Worm (Caenorhabditis elegans) whole organism, L4/young adult: Measurements from ENCODE around the gene gpa-6.
A peak's percentile ranks its signal among the peaks of the same experiment; 100 is the strongest.

ENCODE experiments used
- W03F9.2 ChIP-seq: fragments of 150-350 bp; optimal IDR thresholded peaks from 2 replicates; lab custom pipeline; 2014; ENCODE audit warnings: missing biosample characterization, missing genetic modification characterization
- dao-5 ChIP-seq: sonication (generic microtip); optimal IDR thresholded peaks from 2 replicates; lab custom pipeline; 2016; ENCODE audit warnings: missing genotype, missing genetic modification characterization, moderate library complexity, missing compliant biosample characterization
- him-1 ChIP-seq: sonication (generic microtip); optimal IDR thresholded peaks from 2 replicates; lab custom pipeline; 2016; ENCODE audit warnings: missing genotype, missing genetic modification reagents, missing genetic modification characterization, missing compliant biosample characterization

Gene gpa-6

DNA sequence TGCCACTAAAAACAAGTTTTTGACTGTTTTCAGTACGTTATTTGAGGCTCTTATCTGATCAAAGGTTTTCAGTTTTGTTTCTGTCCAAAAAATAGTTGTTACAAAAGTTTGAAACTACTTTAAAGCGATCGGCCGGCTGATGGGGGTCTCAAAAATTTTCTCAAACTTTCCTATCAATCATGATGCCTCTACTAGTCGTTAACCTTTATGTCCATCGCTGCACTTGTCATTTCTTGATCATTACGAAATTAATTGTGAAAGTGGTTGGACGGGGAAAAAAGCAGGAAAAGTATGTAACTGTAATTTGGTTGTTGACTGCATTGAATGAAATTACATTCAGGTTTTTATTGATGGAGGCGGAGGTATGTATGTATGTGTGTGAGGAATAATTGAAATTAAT is 31.1 kb upstream of the gpa-6 start:
- TF ChIP-seq him-1 (tag; lab: Kevin White, UChicago): no peak
- no peak for TF ChIP-seq W03F9.2
- no peak for TF ChIP-seq dao-5

DNA sequence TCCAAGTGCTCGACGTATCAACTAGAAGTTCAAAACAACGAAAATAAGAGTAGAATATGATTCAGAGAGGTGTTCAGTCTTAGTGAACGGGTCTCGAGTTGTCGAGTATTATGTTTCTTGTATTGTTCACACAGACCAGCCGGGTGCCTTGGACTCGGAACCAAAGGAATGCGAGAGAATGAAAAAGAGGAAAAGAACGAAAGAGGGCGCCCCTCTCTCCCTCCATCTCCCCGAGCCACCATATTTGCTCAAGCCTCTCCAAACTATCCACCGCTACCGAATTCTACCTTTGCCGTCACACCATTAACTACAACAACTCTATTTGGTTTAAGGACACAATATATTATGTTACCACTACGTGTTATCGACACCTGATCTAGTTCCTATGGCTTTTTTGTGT is 29.2 kb upstream of the gpa-6 start:
- TF ChIP-seq W03F9.2 (no peak), him-1 (tag; lab: Kevin White, UChicago) (no peak), dao-5 (no peak)

DNA sequence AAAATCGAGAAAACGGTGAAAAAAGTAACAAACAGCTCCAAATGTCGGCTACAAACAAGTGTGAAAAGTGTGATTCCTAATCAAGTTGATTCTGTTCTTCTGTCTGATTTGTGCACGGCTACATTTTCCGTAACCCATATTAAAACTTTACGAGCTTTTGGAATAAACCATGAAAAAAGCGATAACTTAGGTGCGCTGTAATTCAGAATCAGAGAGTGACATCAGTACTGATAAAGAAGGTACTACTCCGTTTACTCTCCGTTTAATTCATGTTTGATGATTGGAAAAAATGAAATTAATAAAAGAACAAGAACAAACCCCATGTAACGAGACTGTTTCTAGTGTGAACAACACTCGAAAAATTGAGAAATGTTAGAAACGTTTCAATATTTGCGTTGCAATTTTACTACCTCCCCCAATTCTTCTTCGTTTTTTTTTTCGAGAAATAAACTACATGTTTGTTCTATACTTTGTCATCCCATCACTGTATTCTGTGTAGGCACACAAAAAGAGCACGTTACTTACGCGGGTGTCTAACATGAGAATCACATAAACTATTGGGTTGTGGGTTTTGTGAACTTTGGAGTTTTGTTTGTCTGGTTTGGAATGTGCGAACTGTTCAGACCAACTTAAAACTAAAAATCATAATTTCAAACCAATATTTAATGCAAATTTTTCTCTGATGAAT is 28.5 kb upstream of the gpa-6 start:
- no peak for TF ChIP-seq W03F9.2
- TF ChIP-seq dao-5: no peak
- no peak for TF ChIP-seq him-1 (tag; lab: Kevin White, UChicago)

DNA sequence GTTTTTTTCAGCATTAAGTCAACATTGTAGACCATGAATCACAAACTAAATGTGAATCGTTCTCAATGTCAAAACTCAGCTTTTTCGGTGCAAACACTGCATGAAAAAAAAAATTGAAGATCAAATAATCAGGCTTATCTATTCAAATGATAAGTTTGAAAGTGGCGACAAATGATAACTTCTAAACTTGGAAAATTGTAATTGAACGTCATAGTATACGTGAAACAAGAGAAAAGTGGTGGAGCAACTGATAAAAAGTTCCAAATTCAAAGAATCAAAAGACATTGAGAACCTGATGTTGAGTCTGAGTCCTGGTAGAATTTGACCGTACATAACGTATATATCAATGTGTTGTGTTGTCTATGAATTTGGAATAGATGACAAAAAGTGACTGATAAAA is 27.8 kb upstream of the gpa-6 start:
- no peak for TF ChIP-seq W03F9.2
- TF ChIP-seq him-1 (tag; lab: Kevin White, UChicago): no peak
- TF ChIP-seq dao-5: no peak

DNA sequence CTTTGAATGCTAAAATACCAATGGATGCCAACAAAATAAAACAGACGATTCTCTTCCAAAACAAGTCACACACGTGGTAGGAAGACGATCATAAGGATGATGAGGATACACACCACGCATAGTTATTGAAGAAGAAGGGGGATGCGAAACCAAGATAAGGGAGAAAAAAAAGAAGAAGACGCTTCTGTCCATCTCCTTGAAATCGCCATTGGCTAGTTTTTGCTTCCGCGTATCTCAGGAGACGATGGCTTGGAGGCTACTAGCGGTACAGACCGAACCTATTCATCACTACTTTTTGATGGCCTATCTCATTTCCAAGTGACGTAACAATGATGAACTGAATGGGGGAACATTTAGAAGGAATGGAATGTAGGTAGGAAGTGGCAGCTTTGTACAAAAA is 26.7 kb upstream of the gpa-6 start:
- no peak for TF ChIP-seq dao-5
- no peak for TF ChIP-seq W03F9.2
- no peak for TF ChIP-seq him-1 (tag; lab: Kevin White, UChicago)

DNA sequence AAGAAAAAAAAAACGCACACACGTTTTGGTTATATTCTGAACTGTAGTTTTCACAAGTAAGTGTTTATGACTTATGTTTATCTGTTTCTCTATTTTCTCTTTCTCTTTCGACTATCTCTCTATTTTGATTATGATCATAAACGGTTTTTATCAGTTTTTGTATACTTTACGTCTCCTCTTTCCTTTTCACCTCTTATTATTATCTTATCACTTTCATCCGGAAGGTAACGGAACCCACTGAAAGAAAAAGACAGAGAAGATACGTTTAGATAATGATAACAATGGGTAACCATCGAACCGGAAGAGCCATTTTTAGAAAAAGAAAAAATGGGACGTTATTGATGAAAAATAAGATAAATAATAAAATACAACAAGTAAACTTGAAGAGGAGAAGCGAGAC is 25.3 kb upstream of the gpa-6 start:
- no peak for TF ChIP-seq him-1 (tag; lab: Kevin White, UChicago)
- no peak for TF ChIP-seq W03F9.2
- no peak for TF ChIP-seq dao-5

DNA sequence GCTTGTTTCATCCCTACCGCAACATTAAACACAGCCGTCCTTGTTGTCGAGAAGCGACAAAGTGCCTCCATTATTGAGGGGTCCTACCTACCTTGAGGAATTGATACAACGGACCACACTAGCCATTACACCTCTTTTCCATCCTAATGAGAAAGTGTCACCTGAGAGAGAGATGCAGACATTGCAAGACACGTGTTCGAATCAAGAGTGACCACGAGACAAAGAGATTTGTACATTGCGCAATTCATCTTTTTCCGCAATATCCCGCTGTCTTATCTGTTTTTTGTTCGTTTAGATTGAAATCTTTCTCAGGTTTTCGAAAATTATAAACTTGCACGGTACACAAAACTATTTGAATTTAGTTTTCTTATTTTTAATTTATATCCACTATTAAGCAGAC is 21.9 kb upstream of the gpa-6 start:
- TF ChIP-seq dao-5 (no peak), W03F9.2 (no peak), him-1 (tag; lab: Kevin White, UChicago) (no peak)

DNA sequence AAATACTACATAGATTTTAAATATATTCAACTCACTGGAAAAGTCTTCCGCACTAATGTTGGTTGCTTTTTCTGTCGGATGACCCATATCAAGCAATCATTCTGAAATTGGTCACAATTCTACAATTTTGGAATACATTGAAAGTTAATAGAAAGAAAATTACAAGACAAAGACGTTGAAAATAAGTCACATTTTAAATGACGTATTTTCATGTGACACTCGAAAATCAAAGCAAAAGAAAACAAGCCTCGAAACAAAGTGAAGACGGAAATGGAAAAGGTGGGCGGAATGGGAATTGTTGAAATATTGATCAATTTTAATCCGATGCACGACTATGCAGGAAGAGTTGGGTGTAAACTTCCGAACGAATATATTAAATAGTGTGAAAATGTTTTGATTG is 21.0 kb upstream of the gpa-6 start, which contains the start of gene mob-2:
TSS of gene mob-2 (minus strand) at position 101 of the 400 bp plus-strand sequence.
- TF ChIP-seq dao-5: no peak
- no peak for TF ChIP-seq him-1 (tag; lab: Kevin White, UChicago)
- no peak for TF ChIP-seq W03F9.2

DNA sequence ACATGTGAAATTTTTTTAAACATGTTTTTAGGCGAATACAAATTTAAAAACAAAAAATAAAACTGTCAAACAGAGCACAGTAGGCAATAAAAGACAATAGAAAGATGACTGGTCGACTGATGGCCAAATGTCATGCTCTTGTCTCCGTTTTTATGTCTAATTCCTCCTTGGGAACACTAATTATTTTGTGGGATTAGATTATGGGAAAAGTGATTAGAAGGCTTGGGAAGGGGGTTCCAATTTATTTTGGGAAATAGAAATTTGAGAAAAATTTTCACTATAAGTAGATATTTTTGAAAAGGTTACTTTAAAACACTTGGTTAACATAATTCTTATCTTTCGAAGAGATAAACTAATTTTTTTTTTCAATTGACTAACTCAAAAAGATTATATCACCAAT is 20.2 kb upstream of the gpa-6 start:
- no peak for TF ChIP-seq W03F9.2
- TF ChIP-seq him-1 (tag; lab: Kevin White, UChicago): no peak
- TF ChIP-seq dao-5: no peak

DNA sequence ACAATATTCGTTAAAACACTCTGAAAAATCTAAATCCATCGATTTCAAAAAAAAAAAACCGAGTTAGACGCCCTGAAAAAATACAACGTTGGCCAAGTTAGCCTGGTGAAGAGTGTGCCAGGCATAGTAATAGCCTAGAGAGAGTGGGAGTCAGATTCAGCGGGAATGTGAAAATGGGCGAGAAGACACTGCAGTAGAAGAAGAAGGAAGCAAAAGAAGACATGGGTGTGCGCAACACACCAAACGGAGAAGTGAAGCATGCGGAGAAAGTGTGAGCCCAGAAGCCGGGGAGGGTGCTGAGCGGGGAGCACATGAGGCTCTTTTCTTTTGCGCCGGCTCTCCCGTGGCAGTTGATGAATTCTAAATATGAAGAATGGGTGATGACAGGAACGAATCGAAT is 19.8 kb upstream of the gpa-6 start:
- peak; percentile 65 for TF ChIP-seq him-1 (tag; lab: Kevin White, UChicago)
- TF ChIP-seq W03F9.2: no peak
- TF ChIP-seq dao-5: no peak

DNA sequence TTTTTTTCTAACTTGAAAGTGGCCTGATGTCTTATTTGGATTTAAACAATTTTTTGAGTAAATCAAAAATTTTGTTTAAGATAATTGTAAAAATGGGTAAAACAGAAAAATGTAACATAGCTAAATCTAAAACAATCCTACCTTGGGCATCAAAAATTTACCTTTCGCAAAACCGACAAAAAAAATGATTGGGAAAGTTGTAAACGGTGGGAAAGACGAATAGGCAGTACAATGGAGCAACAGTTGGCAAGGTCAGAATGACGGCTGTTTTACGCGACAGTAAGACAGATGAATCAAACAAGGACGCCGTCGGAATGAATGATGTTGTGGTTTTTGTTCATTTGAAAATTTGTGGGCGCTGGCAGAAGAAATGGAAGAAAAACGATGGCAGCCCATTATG is 16.6 kb upstream of the gpa-6 start:
- no peak for TF ChIP-seq him-1 (tag; lab: Kevin White, UChicago)
- no peak for TF ChIP-seq W03F9.2
- no peak for TF ChIP-seq dao-5

DNA sequence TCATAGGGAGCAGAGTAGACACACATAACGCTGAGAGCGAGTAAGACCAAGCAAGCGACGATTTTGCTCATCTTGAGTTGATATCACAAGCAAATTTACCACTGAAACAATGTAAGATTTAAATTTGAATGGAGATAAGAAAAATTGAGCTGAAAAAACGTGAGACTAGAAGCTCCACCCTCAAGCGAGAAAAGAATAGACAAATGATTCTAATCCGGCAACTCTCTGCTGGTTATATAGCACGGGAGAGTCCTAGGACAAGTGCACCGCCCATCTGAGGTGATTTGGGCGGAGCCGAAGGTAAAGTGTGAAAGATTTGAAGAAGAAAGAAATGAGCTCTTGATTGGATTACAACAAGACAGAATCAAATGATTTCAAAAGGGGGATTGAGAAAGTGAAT is 12.7 kb upstream of the gpa-6 start, which contains the start of gene nlp-3:
TSS of gene nlp-3 (minus strand) at position 101 of the 400 bp plus-strand sequence.
- TF ChIP-seq dao-5 (no peak), W03F9.2 (no peak), him-1 (tag; lab: Kevin White, UChicago) (no peak)

DNA sequence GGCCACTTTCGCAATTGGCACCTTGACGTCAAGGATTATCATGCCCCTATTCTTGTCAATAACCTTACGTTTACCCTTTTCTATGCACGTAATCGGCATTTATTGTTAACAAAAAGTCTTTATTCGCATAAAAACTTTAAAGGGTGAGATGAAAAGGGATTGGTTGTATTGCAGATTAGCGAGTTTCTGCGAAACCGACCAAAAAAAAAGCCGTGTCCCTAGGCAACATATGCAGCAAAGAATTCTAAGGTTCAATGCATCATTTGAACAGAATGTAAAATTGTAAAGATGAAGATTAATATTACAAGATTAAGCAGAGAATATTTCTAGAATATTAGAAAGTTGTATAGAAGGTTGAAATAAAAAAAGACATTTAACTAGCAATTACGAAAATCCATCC is 9.0 kb upstream of the gpa-6 start:
- TF ChIP-seq him-1 (tag; lab: Kevin White, UChicago) (no peak), dao-5 (no peak), W03F9.2 (no peak)

DNA sequence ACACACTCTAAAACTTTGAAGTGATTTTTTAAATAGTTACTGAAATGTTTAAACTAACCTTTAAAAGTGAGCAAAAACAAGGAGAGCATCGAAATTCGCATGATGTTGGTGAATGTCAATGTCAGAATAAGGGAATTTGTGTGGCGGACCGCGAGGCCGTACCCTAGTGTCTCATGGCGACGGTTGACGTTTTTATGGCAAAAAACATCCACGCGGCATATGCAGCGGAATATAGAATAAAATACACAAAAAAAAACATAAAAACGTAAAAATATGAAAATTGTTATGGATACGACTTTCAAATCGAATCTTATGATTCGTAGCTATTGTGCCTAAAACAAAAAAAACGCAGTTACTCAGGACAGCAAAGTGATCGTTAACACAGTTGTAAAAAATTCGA is 1.2 kb upstream of the gpa-6 start, which contains the start of gene cwp-5:
TSS of gene cwp-5 (minus strand) at position 101 of the 400 bp plus-strand sequence.
- TF ChIP-seq dao-5 (no peak), W03F9.2 (no peak), him-1 (tag; lab: Kevin White, UChicago) (no peak)

DNA sequence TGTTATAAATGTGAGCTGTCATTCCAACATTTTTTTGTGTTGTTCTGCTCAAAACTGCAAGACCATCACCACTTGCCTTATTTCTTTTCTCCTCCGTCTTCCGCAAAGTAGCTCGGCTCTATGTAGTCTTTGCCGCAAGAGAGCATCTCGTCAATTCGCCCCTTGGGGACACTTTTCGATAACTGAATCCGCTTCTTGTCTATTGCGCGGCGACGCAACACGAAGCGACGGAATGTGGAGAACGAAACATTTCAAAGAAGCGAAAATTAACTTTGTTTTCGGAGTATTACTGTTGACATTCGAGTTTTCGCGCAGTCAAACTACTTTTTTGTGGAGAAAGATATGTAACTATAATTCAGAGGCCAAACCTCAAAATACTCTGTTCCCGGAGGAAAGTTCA is 7.1 kb downstream of the gpa-6 start:
- TF ChIP-seq dao-5: no peak
- TF ChIP-seq him-1 (tag; lab: Kevin White, UChicago): no peak
- no peak for TF ChIP-seq W03F9.2

DNA sequence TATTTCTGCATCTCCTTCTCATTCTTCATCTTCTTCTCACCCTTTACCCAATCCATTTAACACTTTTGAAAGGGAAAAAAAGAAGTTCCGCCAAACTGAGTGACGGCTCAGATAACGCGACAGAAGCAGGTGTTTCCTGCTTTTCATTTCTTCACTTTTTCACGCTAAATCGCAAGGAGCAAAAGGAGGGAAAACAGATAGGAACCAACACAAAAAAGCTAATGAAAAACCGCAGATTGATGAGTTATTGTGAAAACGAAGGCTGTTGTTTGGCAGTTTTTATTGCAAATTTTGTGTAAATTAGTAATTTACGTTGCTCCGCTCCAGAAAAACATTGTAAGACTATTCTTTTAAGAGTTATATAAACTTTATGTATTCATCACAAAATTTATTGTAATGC is 9.3 kb downstream of the gpa-6 start:
- TF ChIP-seq W03F9.2: no peak
